Worm (Caenorhabditis elegans) whole organism, L4 larva: ENCODE data around the gene trm-1.

Experiments used
- D1046.2 ChIP-seq: fragments of 200-800 bp; sonication (Bioruptor generic); IDR thresholded peaks from 2 replicates; pipeline ENCODE4 v1.3.6; 2022; ENCODE audit warnings: missing genetic modification characterization, missing compliant biosample characterization
- R02D3.7 ChIP-seq: fragments of 150-350 bp; sonication (generic microtip); optimal IDR thresholded peaks from 3 replicates; lab custom pipeline; 2014; ENCODE audit warnings: missing biosample characterization, missing genetic modification characterization
- T26A8.4 ChIP-seq: fragments of 200-800 bp; sonication (Bioruptor generic); IDR thresholded peaks from 2 replicates; pipeline ENCODE4 v1.3.6; 2022; ENCODE audit warnings: missing genetic modification characterization, missing compliant biosample characterization
- Y105C5A.15 ChIP-seq: fragments of 200-800 bp; sonication (Bioruptor generic); IDR thresholded peaks from 2 replicates; pipeline ENCODE4 v1.3.6; 2022; ENCODE audit warnings: missing genetic modification characterization, missing compliant biosample characterization
- Y48G9A.11 ChIP-seq: fragments of 200-800 bp; sonication (Bioruptor generic); IDR thresholded peaks from 2 replicates; pipeline ENCODE4 v1.3.6; 2022; ENCODE audit warnings: missing genetic modification reagents, missing genetic modification characterization, missing compliant biosample characterization
- ZK337.2 ChIP-seq: fragments of 200-800 bp; sonication (Bioruptor generic); IDR thresholded peaks from 2 replicates; pipeline ENCODE4 v1.3.6; 2022; ENCODE audit warnings: missing genetic modification reagents, missing genetic modification characterization, missing compliant biosample characterization
- aha-1 ChIP-seq: fragments of 150-350 bp; peaks from one replicate; lab custom pipeline; 2014; ENCODE audit warnings: missing biosample characterization, missing genetic modification characterization
- ama-1 ChIP-seq: fragments of 150-350 bp; optimal IDR thresholded peaks from 2 replicates; lab custom pipeline; 2014; ENCODE audit warnings: inconsistent platforms, mixed read lengths
- arid-1 ChIP-seq: fragments of 200-800 bp; sonication (Bioruptor generic); conservative IDR thresholded peaks from 2 replicates; pipeline ENCODE4 v1.3.6; 2022; ENCODE audit warnings: missing genetic modification reagents, missing genetic modification characterization, missing compliant biosample characterization
- ceh-20 ChIP-seq: fragments of 200-800 bp; sonication (Bioruptor generic); IDR thresholded peaks from 2 replicates; pipeline ENCODE4 v1.3.6; 2022; ENCODE audit warnings: missing genetic modification reagents, missing genetic modification characterization, missing compliant biosample characterization
- ceh-28 ChIP-seq: fragments of 150-350 bp; optimal IDR thresholded peaks from 2 replicates; lab custom pipeline; 2014; ENCODE audit warnings: missing biosample characterization, missing genetic modification reagents, missing genetic modification characterization
- ceh-62 ChIP-seq: sonication (generic microtip); optimal IDR thresholded peaks from 2 replicates; lab custom pipeline; 2017; ENCODE audit warnings: missing biosample characterization, missing genetic modification characterization
- ctbp-1 ChIP-seq: fragments of 200-800 bp; sonication (Bioruptor generic); IDR thresholded peaks from 2 replicates; pipeline ENCODE4 v1.3.6; 2022; ENCODE audit warnings: missing genetic modification reagents, missing genetic modification characterization, missing compliant biosample characterization
- daf-16 ChIP-seq, 3 experiments: sonication (generic microtip); optimal IDR thresholded peaks; 2 replicates each; lab custom pipeline; 2016 to 2017; ENCODE audit warnings: missing genetic modification characterization in 3 of 3, missing genetic modification reagents in 3 of 3, mild to moderate bottlenecking in 2 of 3, missing compliant biosample characterization in 2 of 3, missing biosample characterization in 1 of 3, moderate library complexity in 1 of 3
- dpl-1 ChIP-seq: fragments of 150-350 bp; optimal IDR thresholded peaks from 2 replicates; lab custom pipeline; 2014; ENCODE audit warnings: missing biosample characterization, missing genetic modification reagents, missing genetic modification characterization
- duxl-1 ChIP-seq: sonication (generic microtip); optimal IDR thresholded peaks from 2 replicates; lab custom pipeline; 2016; ENCODE audit warnings: mild to moderate bottlenecking, missing genetic modification characterization, moderate library complexity, missing compliant biosample characterization; ENCODE audit not compliant: poor library complexity
- egl-27 ChIP-seq: sonication (generic microtip); optimal IDR thresholded peaks from 3 replicates; lab custom pipeline; 2017; ENCODE audit warnings: missing biosample characterization, missing genetic modification reagents, missing genetic modification characterization
- egl-43 ChIP-seq: fragments of 200-800 bp; sonication (Bioruptor generic); IDR thresholded peaks from 2 replicates; pipeline ENCODE4 v1.3.6; 2022; ENCODE audit warnings: missing genetic modification reagents, missing genetic modification characterization, missing compliant biosample characterization
- fkh-10 ChIP-seq: fragments of 150-350 bp; optimal IDR thresholded peaks from 2 replicates; lab custom pipeline; 2014; ENCODE audit warnings: missing biosample characterization, missing genetic modification reagents, missing genetic modification characterization
- hif-1 ChIP-seq, 2 experiments: sonication (generic microtip); optimal IDR thresholded peaks; 2 replicates each; lab custom pipeline; 2016 to 2017; ENCODE audit warnings: missing compliant biosample characterization in 2 of 2, missing genetic modification characterization in 2 of 2, missing genetic modification reagents in 2 of 2, missing genotype in 2 of 2, mild to moderate bottlenecking in 1 of 2
- hlh-11 ChIP-seq: fragments of 200-800 bp; sonication (Bioruptor generic); optimal IDR thresholded peaks from 2 replicates; lab custom pipeline; 2018; ENCODE audit warnings: mild to moderate bottlenecking, missing genetic modification characterization, missing compliant biosample characterization
- hlh-30 ChIP-seq: sonication (generic microtip); optimal IDR thresholded peaks from 2 replicates; lab custom pipeline; 2017; ENCODE audit warnings: antibody characterized with exemption, mild to moderate bottlenecking, missing genetic modification characterization, missing compliant biosample characterization; ENCODE audit not compliant: insufficient read depth
- jun-1 ChIP-seq: fragments of 150-350 bp; optimal IDR thresholded peaks from 2 replicates; lab custom pipeline; 2014; ENCODE audit warnings: missing biosample characterization, missing genetic modification reagents, missing genetic modification characterization
- lim-7 ChIP-seq: fragments of 200-800 bp; sonication (Bioruptor generic); IDR thresholded peaks from 2 replicates; pipeline ENCODE4 v1.3.6; 2022; ENCODE audit warnings: missing genetic modification characterization, missing compliant biosample characterization
- lin-1 ChIP-seq: fragments of 200-800 bp; sonication (Bioruptor generic); IDR thresholded peaks from 2 replicates; pipeline ENCODE4 v1.3.6; 2022; ENCODE audit warnings: missing genetic modification reagents, missing genetic modification characterization, missing compliant biosample characterization
- lin-13 ChIP-seq: fragments of 150-350 bp; optimal IDR thresholded peaks from 2 replicates; lab custom pipeline; 2014; ENCODE audit warnings: missing biosample characterization, missing genetic modification reagents, missing genetic modification characterization
- lin-29 ChIP-seq: fragments of 200-800 bp; sonication (Bioruptor generic); IDR thresholded peaks from 2 replicates; pipeline ENCODE4 v1.3.6; 2022; ENCODE audit warnings: missing genetic modification reagents, missing genetic modification characterization, missing compliant biosample characterization
- lin-38 ChIP-seq: fragments of 200-800 bp; sonication (Bioruptor generic); IDR thresholded peaks from 2 replicates; pipeline ENCODE4 v1.3.6; 2022; ENCODE audit warnings: missing genetic modification reagents, missing genetic modification characterization, missing compliant biosample characterization
- lir-3 ChIP-seq: sonication (generic microtip); optimal IDR thresholded peaks from 2 replicates; lab custom pipeline; 2016; ENCODE audit warnings: mild to moderate bottlenecking, missing genetic modification characterization, missing compliant biosample characterization
- lsy-2 ChIP-seq, 2 experiments: fragments of 150-350 bp in 1 of 2; sonication (generic microtip) in 1 of 2; optimal IDR thresholded peaks; 2 replicates each; lab custom pipeline; 2014 to 2017; ENCODE audit warnings: missing biosample characterization in 2 of 2, missing genetic modification characterization in 2 of 2
- madf-5 ChIP-seq, 2 experiments: fragments of 200-800 bp; sonication (Bioruptor generic); IDR thresholded peaks; 2 replicates each; pipeline ENCODE4 v1.3.6; 2022; ENCODE audit warnings: missing compliant biosample characterization in 2 of 2, missing genetic modification characterization in 2 of 2
- mdl-1 ChIP-seq, 2 experiments: fragments of 150-350 bp in 1 of 2; sonication (generic microtip) in 1 of 2; optimal IDR thresholded peaks; 2 replicates each; lab custom pipeline; 2014 to 2017; ENCODE audit warnings: missing biosample characterization in 2 of 2, missing genetic modification characterization in 2 of 2
- mep-1 ChIP-seq: fragments of 150-350 bp; sonication (generic microtip); optimal IDR thresholded peaks from 3 replicates; lab custom pipeline; 2014; ENCODE audit warnings: missing biosample characterization, missing genetic modification characterization
- mes-2 ChIP-seq: sonication (generic microtip); optimal IDR thresholded peaks from 2 replicates; lab custom pipeline; 2016; ENCODE audit warnings: missing genotype, mild to moderate bottlenecking, missing genetic modification characterization, missing compliant biosample characterization; ENCODE audit not compliant: poor library complexity, severe bottlenecking
- mxl-3 ChIP-seq: fragments of 200-800 bp; sonication (Bioruptor generic); optimal IDR thresholded peaks from 2 replicates; lab custom pipeline; 2018; ENCODE audit warnings: mild to moderate bottlenecking, missing genetic modification characterization, missing compliant biosample characterization
- nhr-102 ChIP-seq: sonication (generic microtip); optimal IDR thresholded peaks from 2 replicates; lab custom pipeline; 2016; ENCODE audit warnings: mild to moderate bottlenecking, missing genetic modification characterization, moderate library complexity, missing compliant biosample characterization
- nhr-42 ChIP-seq: fragments of 200-800 bp; sonication (Bioruptor generic); IDR thresholded peaks from 2 replicates; pipeline ENCODE4 v1.3.6; 2022; ENCODE audit warnings: missing genetic modification characterization, missing compliant biosample characterization
- nhr-76 ChIP-seq: fragments of 150-350 bp; optimal IDR thresholded peaks from 2 replicates; lab custom pipeline; 2014; ENCODE audit warnings: missing biosample characterization, missing genetic modification characterization
- pha-4 ChIP-seq, 2 experiments: fragments of 150-350 bp in 1 of 2; fragments of 200-800 bp in 1 of 2; sonication (Bioruptor generic) in 1 of 2; IDR thresholded peaks in 1 of 2; optimal IDR thresholded peaks in 1 of 2; 2 replicates each; pipeline versions ENCODE4 v1.3.6 to Lab custom; 2014 to 2022; ENCODE audit warnings: missing genetic modification characterization in 2 of 2, missing genetic modification reagents in 2 of 2, missing biosample characterization in 1 of 2, missing compliant biosample characterization in 1 of 2
- php-3 ChIP-seq: fragments of 200-800 bp; sonication (Bioruptor generic); IDR thresholded peaks from 2 replicates; pipeline ENCODE4 v1.3.6; 2022; ENCODE audit warnings: missing genetic modification reagents, missing genetic modification characterization, missing compliant biosample characterization
- rbr-2 ChIP-seq: sonication (generic microtip); optimal IDR thresholded peaks from 2 replicates; lab custom pipeline; 2016; ENCODE audit warnings: missing genotype, missing genetic modification characterization, missing compliant biosample characterization
- snpc-1.2 ChIP-seq: fragments of 200-800 bp; sonication (Bioruptor generic); IDR thresholded peaks from 2 replicates; pipeline ENCODE4 v1.3.6; 2022; ENCODE audit warnings: missing genetic modification reagents, missing genetic modification characterization, missing compliant biosample characterization
- snpc-4 ChIP-seq: fragments of 150-350 bp; optimal IDR thresholded peaks from 2 replicates; lab custom pipeline; 2014; ENCODE audit warnings: missing biosample characterization, missing genetic modification characterization
- spr-3 ChIP-seq: fragments of 200-800 bp; sonication (Bioruptor generic); optimal IDR thresholded peaks from 2 replicates; lab custom pipeline; 2018; ENCODE audit warnings: mild to moderate bottlenecking, missing genetic modification characterization, missing compliant biosample characterization
- tra-1 ChIP-seq: fragments of 200-800 bp; sonication (Bioruptor generic); IDR thresholded peaks from 2 replicates; pipeline ENCODE4 v1.3.6; 2022; ENCODE audit warnings: missing genetic modification reagents, missing genetic modification characterization, missing compliant biosample characterization
- zip-11 ChIP-seq: fragments of 200-800 bp; sonication (Bioruptor generic); IDR thresholded peaks from 2 replicates; pipeline ENCODE4 v1.3.6; 2022; ENCODE audit warnings: missing genetic modification characterization, missing compliant biosample characterization
- ztf-7 ChIP-seq: fragments of 150-350 bp; optimal IDR thresholded peaks from 2 replicates; lab custom pipeline; 2014; ENCODE audit warnings: missing biosample characterization, missing genetic modification characterization

The trm-1 gene

ce11 chrV:14200086-14200485 lies 14.7 kb upstream of the trm-1 start (continued):
- TF ChIP-seq php-3 (GFP tag; lab: Robert Waterston, UW), result no peak

DNA sequence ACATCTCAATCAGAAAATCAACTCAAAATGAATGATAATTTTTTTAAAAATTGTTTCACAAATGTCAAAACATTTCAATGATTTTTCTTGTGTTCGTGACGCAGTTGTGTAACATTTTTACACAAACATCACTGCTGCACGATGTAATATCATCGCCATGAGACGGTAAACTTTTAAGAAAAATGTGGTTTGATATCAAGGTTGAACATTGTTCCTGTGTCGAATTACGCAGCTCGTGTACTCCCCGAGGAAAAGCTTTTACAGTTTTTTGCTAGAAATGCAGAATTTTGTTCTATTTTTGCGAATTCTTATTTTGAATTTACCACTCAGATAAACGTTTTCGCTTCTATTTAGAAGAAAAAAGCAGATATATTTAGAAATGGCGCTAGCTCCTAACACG lies 12.2 kb upstream of the trm-1 start:
- TF ChIP-seq arid-1 (GFP tag; lab: Robert Waterston, UW), result peak; percentile 49; the same call in 1 of the 2 replicates
- no peak for TF ChIP-seq fkh-10 (GFP tag; lab: Kevin White, UChicago)
- peak in 1 of 2 experiments; percentile 68 for TF ChIP-seq lsy-2 (tag; optimal IDR thresholded peaks at IDR 0.05; lab: Kevin White, UChicago)
- peak in 1 of 2 experiments; percentile 59 for TF ChIP-seq mdl-1 (tag; optimal IDR thresholded peaks at IDR 0.05; lab: Kevin White, UChicago)
- TF ChIP-seq zip-11 (GFP tag; lab: Robert Waterston, UW), result no peak
- TF ChIP-seq ctbp-1, result 0 out of 2 replicates have a peak, but pooled peaks have one; percentile 41
- peak; percentile 52 for TF ChIP-seq hlh-30 (tag; lab: Kevin White, UChicago)
- no peak for TF ChIP-seq jun-1 (tag; lab: Kevin White, UChicago)
- peak; percentile 37; the same call in 1 of the 2 replicates for TF ChIP-seq tra-1 (GFP tag; lab: Robert Waterston, UW)
- peak; percentile 64 for TF ChIP-seq mes-2
- TF ChIP-seq hif-1 (tag; optimal IDR thresholded peaks at IDR 0.05; lab: Kevin White, UChicago), result peak in 1 of 2 experiments; percentile 41
- TF ChIP-seq lin-29, result no peak
- TF ChIP-seq Y48G9A.11, result no peak
- peak; percentile 59; the same call in 1 of the 2 replicates for TF ChIP-seq lin-1 (GFP tag; lab: Robert Waterston, UW)
- 0 out of 4 replicates have a peak, but pooled peaks of 1 of the 2 experiments have one; percentile 33 for TF ChIP-seq madf-5 (GFP tag; IDR thresholded peaks at IDR 0.05; lab: Robert Waterston, UW)
- no peak for TF ChIP-seq egl-27 (tag; lab: Kevin White, UChicago)
- no peak for TF ChIP-seq D1046.2 (GFP tag; lab: Robert Waterston, UW)
- TF ChIP-seq ceh-20, result 0 out of 2 replicates have a peak, but pooled peaks have one; percentile 36
- no peak for TF ChIP-seq snpc-1.2 (GFP tag; lab: Robert Waterston, UW)
- TF ChIP-seq Y105C5A.15 (GFP tag; lab: Robert Waterston, UW), result no peak
- no peak for TF ChIP-seq ztf-7
- no peak for TF ChIP-seq lin-13 (GFP tag; lab: Kevin White, UChicago)
- TF ChIP-seq pha-4 (GFP tag; IDR thresholded peaks at IDR 0.05; lab: Robert Waterston, UW), result peak; percentile 44; the same call in 1 of the 2 replicates
- TF ChIP-seq pha-4 (tag; optimal IDR thresholded peaks at IDR 0.05; lab: Kevin White, UChicago), result no peak
- TF ChIP-seq dpl-1 (GFP tag; lab: Kevin White, UChicago), result peak; percentile 7
- TF ChIP-seq R02D3.7, result peak; percentile 7
- TF ChIP-seq rbr-2 (tag; lab: Kevin White, UChicago), result no peak
- peak; percentile 87 for TF ChIP-seq ama-1
- TF ChIP-seq lin-38 (GFP tag; lab: Robert Waterston, UW), result peak; percentile 29; the same call in 1 of the 2 replicates
- TF ChIP-seq ceh-28 (tag; lab: Kevin White, UChicago), result no peak
- TF ChIP-seq nhr-42, result no peak
- no peak for TF ChIP-seq lim-7 (GFP tag; lab: Robert Waterston, UW)
- 0 out of 2 replicates have a peak, but pooled peaks have one; percentile 5 for TF ChIP-seq ZK337.2 (GFP tag; lab: Robert Waterston, UW)
- TF ChIP-seq spr-3 (GFP tag; lab: Kevin White, UChicago), result no peak
- TF ChIP-seq aha-1 (tag; lab: Kevin White, UChicago), result peak; percentile 57
- TF ChIP-seq duxl-1 (tag; lab: Kevin White, UChicago), result peak; percentile 47
- no peak for TF ChIP-seq ceh-62 (tag; lab: Kevin White, UChicago)
- no peak for TF ChIP-seq snpc-4
- peak in 1 of 2 experiments; percentile 10 for TF ChIP-seq daf-16 (GFP tag; optimal IDR thresholded peaks at IDR 0.05; lab: Kevin White, UChicago)
- peak; percentile 49 for TF ChIP-seq daf-16 (tag; optimal IDR thresholded peaks at IDR 0.05; lab: Kevin White, UChicago)
- no peak for TF ChIP-seq egl-43 (GFP tag; lab: Robert Waterston, UW)
- TF ChIP-seq T26A8.4 (GFP tag; lab: Robert Waterston, UW), result peak; percentile 65
- TF ChIP-seq mep-1 (tag; lab: Kevin White, UChicago), result peak; percentile 83
- TF ChIP-seq mxl-3 (GFP tag; lab: Kevin White, UChicago), result peak; percentile 5
- no peak for TF ChIP-seq lir-3 (tag; lab: Kevin White, UChicago)
- TF ChIP-seq hlh-11, result peak; percentile 54
- no peak for TF ChIP-seq nhr-76 (tag; lab: Kevin White, UChicago)
- TF ChIP-seq nhr-102 (tag; lab: Kevin White, UChicago), result peak; percentile 26
